Worm (Caenorhabditis elegans) whole organism, early embryonic: ENCODE measurements around the gene col-163.

Experiments used
- B0310.2 ChIP-seq: sonication (generic microtip); optimal IDR thresholded peaks from 2 replicates; lab custom pipeline; 2016; ENCODE audit warnings: mild to moderate bottlenecking, missing genetic modification characterization, missing compliant biosample characterization
- F13C5.2 ChIP-seq: sonication (generic microtip); optimal IDR thresholded peaks from 2 replicates; lab custom pipeline; 2017; ENCODE audit warnings: mild to moderate bottlenecking, missing genetic modification characterization, inconsistent platforms, missing compliant biosample characterization
- aly-1 ChIP-seq: sonication (generic microtip); optimal IDR thresholded peaks from 2 replicates; lab custom pipeline; 2016; ENCODE audit warnings: missing genetic modification characterization, missing compliant biosample characterization
- ama-1 ChIP-seq: fragments of 150-350 bp; optimal IDR thresholded peaks from 2 replicates; lab custom pipeline; 2014
- ceh-13 ChIP-seq: fragments of 200-800 bp; sonication (Bioruptor generic); optimal IDR thresholded peaks from 2 replicates; lab custom pipeline; 2018; ENCODE audit warnings: mild to moderate bottlenecking, missing genetic modification characterization, missing compliant biosample characterization
- ceh-36 ChIP-seq: sonication (generic microtip); optimal IDR thresholded peaks from 2 replicates; lab custom pipeline; 2016; ENCODE audit warnings: missing genetic modification characterization, inconsistent platforms, missing compliant biosample characterization
- ets-7 ChIP-seq: sonication (generic microtip); optimal IDR thresholded peaks from 2 replicates; lab custom pipeline; 2016; ENCODE audit warnings: missing genotype, missing genetic modification characterization, missing compliant biosample characterization
- flt-1 ChIP-seq: fragments of 200-800 bp; sonication (Bioruptor generic); IDR thresholded peaks from 2 replicates; pipeline ENCODE4 v1.3.6; 2022; ENCODE audit warnings: missing genetic modification characterization, missing compliant biosample characterization
- hmbx-1 ChIP-seq: sonication (generic microtip); optimal IDR thresholded peaks from 2 replicates; lab custom pipeline; 2016; ENCODE audit warnings: mild to moderate bottlenecking, missing genetic modification characterization, missing compliant biosample characterization
- hmg-4 ChIP-seq: fragments of 200-800 bp; sonication (Bioruptor generic); optimal IDR thresholded peaks from 2 replicates; lab custom pipeline; 2018; ENCODE audit warnings: mild to moderate bottlenecking, missing genetic modification characterization, missing compliant biosample characterization
- hnd-1 ChIP-seq: sonication (generic microtip); optimal IDR thresholded peaks from 2 replicates; lab custom pipeline; 2016; ENCODE audit warnings: missing genetic modification characterization, missing compliant biosample characterization
- pes-1 ChIP-seq: fragments of 200-800 bp; sonication (Bioruptor generic); IDR thresholded peaks from 2 replicates; pipeline ENCODE4 v1.3.6; 2022; ENCODE audit warnings: missing genetic modification reagents, missing genetic modification characterization, missing compliant biosample characterization
- scrt-1 ChIP-seq: fragments of 200-800 bp; sonication (Bioruptor generic); IDR thresholded peaks from 2 replicates; pipeline ENCODE4 v1.3.6; 2022; ENCODE audit warnings: missing genetic modification characterization, missing compliant biosample characterization
- sea-1 ChIP-seq: fragments of 200-800 bp; sonication (Bioruptor generic); conservative IDR thresholded peaks from 2 replicates; pipeline ENCODE4 v1.3.6; 2022; ENCODE audit warnings: missing genetic modification characterization, missing compliant biosample characterization
- tbx-11 ChIP-seq: fragments of 200-800 bp; sonication (Bioruptor generic); IDR thresholded peaks from 2 replicates; pipeline ENCODE4 v1.3.6; 2022; ENCODE audit warnings: missing genetic modification characterization, missing compliant biosample characterization
- tbx-37 ChIP-seq: fragments of 200-800 bp; sonication (Bioruptor generic); conservative IDR thresholded peaks from 2 replicates; pipeline ENCODE4 v1.3.6; 2022; ENCODE audit warnings: missing genetic modification reagents, missing genetic modification characterization, missing compliant biosample characterization
- tra-4 ChIP-seq: sonication (generic microtip); optimal IDR thresholded peaks from 2 replicates; lab custom pipeline; 2017; ENCODE audit warnings: missing genetic modification characterization, missing compliant biosample characterization

Gene col-163

ce11 chrV:20580511-20581040, 19.3 kb upstream of the col-163 start, which contains the start of gene F26F2.7:
F26F2.7 (plus strand) TSS chrV:20580990.
- TF ChIP-seq pes-1 (0 out of 2 replicates have a peak, but pooled peaks have one; percentile 42), tbx-11 (GFP tag; lab: Robert Waterston, UW) (0 out of 2 replicates have a peak, but pooled peaks have one; percentile 18), hmg-4 (GFP tag; lab: Kevin White, UChicago) (peak; percentile 32), hmbx-1 (no peak), tbx-37 (GFP tag; lab: Robert Waterston, UW) (0 out of 2 replicates have a peak, but pooled peaks have one; percentile 19), F13C5.2 (peak; percentile 76), flt-1 (GFP tag; lab: Robert Waterston, UW) (no peak)

- no peak for TF ChIP-seq flt-1 (GFP tag; lab: Robert Waterston, UW)
- no peak for TF ChIP-seq ets-7 (tag; lab: Kevin White, UChicago)
- TF ChIP-seq ceh-13 (GFP tag; lab: Kevin White, UChicago): no peak
- TF ChIP-seq hmg-4 (GFP tag; lab: Kevin White, UChicago): no peak
- TF ChIP-seq ceh-36: no peak
- TF ChIP-seq B0310.2 (tag; lab: Kevin White, UChicago): no peak
- no peak for TF ChIP-seq sea-1
- TF ChIP-seq hnd-1 (tag; lab: Kevin White, UChicago): no peak
- no peak for TF ChIP-seq ama-1 (lab: Kevin White, UChicago)
- no peak for TF ChIP-seq tra-4
- TF ChIP-seq tbx-37 (GFP tag; lab: Robert Waterston, UW): no peak
- TF ChIP-seq hmbx-1: no peak
- no peak for TF ChIP-seq scrt-1 (GFP tag; lab: Robert Waterston, UW)
- TF ChIP-seq tbx-11 (GFP tag; lab: Robert Waterston, UW): no peak
- TF ChIP-seq aly-1 (tag; lab: Kevin White, UChicago): no peak
- TF ChIP-seq F13C5.2: no peak
- no peak for TF ChIP-seq pes-1
Measured at ce11 chrV:20594746-20595145, 5.1 kb upstream of the col-163 start, which contains the start of gene F26F2.10. F26F2.10 (minus strand) TSS chrV:20594846.

- TF ChIP-seq sea-1 (no peak), ets-7 (tag; lab: Kevin White, UChicago) (no peak), hmbx-1 (no peak), hnd-1 (tag; lab: Kevin White, UChicago) (no peak), flt-1 (GFP tag; lab: Robert Waterston, UW) (no peak), aly-1 (tag; lab: Kevin White, UChicago) (no peak), pes-1 (no peak), tbx-11 (GFP tag; lab: Robert Waterston, UW) (no peak), hmg-4 (GFP tag; lab: Kevin White, UChicago) (no peak)
Measured at ce11 chrV:20595653-20596052, 4.2 kb upstream of the col-163 start, which contains the start of gene F26F2.11. F26F2.11 (minus strand) TSS chrV:20595753.

- TF ChIP-seq F13C5.2: no peak
- TF ChIP-seq B0310.2 (tag; lab: Kevin White, UChicago): no peak
- no peak for TF ChIP-seq ceh-36
- no peak for TF ChIP-seq tbx-11 (GFP tag; lab: Robert Waterston, UW)
- TF ChIP-seq scrt-1 (GFP tag; lab: Robert Waterston, UW): no peak
- TF ChIP-seq pes-1: no peak
- TF ChIP-seq aly-1 (tag; lab: Kevin White, UChicago): no peak
- no peak for TF ChIP-seq hnd-1 (tag; lab: Kevin White, UChicago)
- no peak for TF ChIP-seq sea-1
Measured at ce11 chrV:20597076-20597475, 2.8 kb upstream of the col-163 start, which contains the start of gene F46B3.1. F46B3.1 (minus strand) TSS chrV:20597176.

ce11 chrV:20600704-20601103, 809 bp downstream of the col-163 start:
- no peak for TF ChIP-seq hmbx-1
- no peak for TF ChIP-seq hmg-4 (GFP tag; lab: Kevin White, UChicago)
- no peak for TF ChIP-seq pes-1
- no peak for TF ChIP-seq ceh-36
- TF ChIP-seq aly-1 (tag; lab: Kevin White, UChicago): no peak

ce11 chrV:20603014-20603413, 3.1 kb downstream of the col-163 start, which contains the start of gene ttr-11:
ttr-11 (plus strand) TSS chrV:20603314.
- TF ChIP-seq aly-1 (tag; lab: Kevin White, UChicago) (no peak), tbx-37 (GFP tag; lab: Robert Waterston, UW) (no peak), sea-1 (no peak), tra-4 (no peak), B0310.2 (tag; lab: Kevin White, UChicago) (no peak), ceh-36 (no peak), hnd-1 (tag; lab: Kevin White, UChicago) (no peak), tbx-11 (GFP tag; lab: Robert Waterston, UW) (no peak), flt-1 (GFP tag; lab: Robert Waterston, UW) (no peak), ets-7 (tag; lab: Kevin White, UChicago) (no peak)

ce11 chrV:20604606-20605155, 4.8 kb downstream of the col-163 start, which contains the start of gene ttr-57:
ttr-57 (plus strand) TSS chrV:20605105.
- TF ChIP-seq tra-4 (no peak), aly-1 (tag; lab: Kevin White, UChicago) (no peak), pes-1 (peak; percentile 36; the same call in 1 of the 2 replicates), scrt-1 (GFP tag; lab: Robert Waterston, UW) (no peak), B0310.2 (tag; lab: Kevin White, UChicago) (no peak)

- TF ChIP-seq hnd-1 (tag; lab: Kevin White, UChicago): no peak
- TF ChIP-seq ceh-36: no peak
- TF ChIP-seq tra-4: no peak
- TF ChIP-seq ama-1 (lab: Kevin White, UChicago): no peak
- TF ChIP-seq sea-1: no peak
- TF ChIP-seq hmg-4 (GFP tag; lab: Kevin White, UChicago): no peak
- TF ChIP-seq ceh-13 (GFP tag; lab: Kevin White, UChicago): no peak
- TF ChIP-seq F13C5.2: no peak
- TF ChIP-seq pes-1: no peak
- TF ChIP-seq scrt-1 (GFP tag; lab: Robert Waterston, UW): no peak
- TF ChIP-seq hmbx-1: no peak
- no peak for TF ChIP-seq ets-7 (tag; lab: Kevin White, UChicago)
Measured at ce11 chrV:20606617-20607016, 6.7 kb downstream of the col-163 start, which contains the start of gene F46B3.23. F46B3.23 (minus strand) TSS chrV:20606717.
